Fruit fly (Drosophila melanogaster) whole organism, pupa: ENCODE results near the gene CanA-14F.
A peak's percentile ranks its signal among the peaks of the same experiment; 100 is the strongest.

Experiments
- CG10348 ChIP-seq: fragments of 200-800 bp; sonication (Bioruptor generic); IDR thresholded peaks from 2 replicates; pipeline ENCODE4 v1.3.6; 2022; ENCODE audit warnings: missing biosample characterization, missing genetic modification characterization
- CG12605 ChIP-seq: fragments of 200-800 bp; sonication (Bioruptor generic); IDR thresholded peaks from 2 replicates; pipeline ENCODE4 v1.3.6; 2022; ENCODE audit warnings: missing biosample characterization, missing genetic modification characterization
- CG13204 ChIP-seq: fragments of 200-800 bp; sonication (Bioruptor generic); optimal IDR thresholded peaks from 2 replicates; lab custom pipeline; 2018; ENCODE audit warnings: missing biosample characterization, mild to moderate bottlenecking, missing genetic modification characterization, moderate library complexity
- CG15710 ChIP-seq: fragments of 200-800 bp; sonication (Bioruptor generic); optimal IDR thresholded peaks from 2 replicates; lab custom pipeline; 2018; ENCODE audit warnings: missing biosample characterization, mild to moderate bottlenecking, missing genetic modification characterization, moderate library complexity
- CG32121 ChIP-seq: fragments of 200-800 bp; sonication (Bioruptor generic); IDR thresholded peaks from 2 replicates; pipeline ENCODE4 v1.3.6; 2022; ENCODE audit warnings: missing biosample characterization, missing genetic modification characterization
- CG34367 ChIP-seq: fragments of 200-800 bp; sonication (Bioruptor generic); optimal IDR thresholded peaks from 2 replicates; lab custom pipeline; 2018; ENCODE audit warnings: missing biosample characterization, mild to moderate bottlenecking, missing genetic modification characterization
- EcR ChIP-seq: fragments of 200-800 bp; sonication (Bioruptor generic); optimal IDR thresholded peaks from 3 replicates; lab custom pipeline; 2019; ENCODE audit warnings: missing biosample characterization, missing genetic modification characterization, mild to moderate bottlenecking, moderate library complexity, missing genetic modification reagents
- fd96Ca ChIP-seq: fragments of 200-800 bp; sonication (Bioruptor generic); IDR thresholded peaks from 3 replicates; pipeline ENCODE4 v1.3.6; 2022; ENCODE audit warnings: missing biosample characterization, missing genetic modification characterization
- gl ChIP-seq: fragments of 200-800 bp; sonication (Bioruptor generic); optimal IDR thresholded peaks from 2 replicates; lab custom pipeline; 2018; ENCODE audit warnings: missing biosample characterization, mild to moderate bottlenecking, missing genetic modification characterization
- rn ChIP-seq: fragments of 200-800 bp; sonication (Bioruptor generic); IDR thresholded peaks from 2 replicates; pipeline ENCODE4 v1.3.6; 2022; ENCODE audit warnings: missing biosample characterization, missing genetic modification characterization

DNA sequence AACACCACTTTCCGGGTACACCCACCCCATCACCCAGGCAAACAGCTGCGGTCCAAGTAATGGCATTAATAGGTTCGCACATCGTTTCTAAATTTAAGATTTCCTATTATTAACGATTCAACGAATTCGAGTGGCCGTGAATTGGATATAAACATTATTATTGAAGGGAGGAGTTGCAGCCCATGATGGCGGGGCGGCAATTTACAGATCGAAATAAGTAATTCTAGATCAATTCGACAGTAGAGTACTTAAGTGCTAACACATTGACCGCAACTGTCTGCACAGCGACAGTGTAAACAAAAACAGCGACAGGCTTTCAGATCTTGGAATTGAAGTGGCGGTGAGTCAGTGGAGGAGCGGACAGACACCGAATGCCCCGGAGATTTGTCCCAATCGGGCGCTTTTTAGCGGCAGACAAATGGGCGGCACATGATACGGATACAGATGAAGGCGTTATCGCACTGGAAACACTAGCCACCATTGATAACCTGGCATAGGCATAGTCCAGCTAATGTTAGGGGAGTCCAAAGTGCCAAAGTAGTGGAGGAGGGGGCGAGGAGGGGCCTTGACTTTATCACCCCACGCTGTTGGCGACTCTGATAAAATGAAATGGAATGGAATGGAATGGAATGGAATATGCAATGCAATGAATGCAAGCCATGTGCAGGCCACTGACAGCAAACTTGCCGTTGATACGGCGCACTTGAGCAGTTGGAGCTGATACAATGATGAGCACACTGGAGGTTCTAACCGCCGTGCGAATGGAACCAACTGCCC lies 46.4 kb upstream of the CanA-14F start:
- TF ChIP-seq fd96Ca (GFP tag; lab: Robert Waterston, UW) (peak; percentile 66; the same call in 2 of the 3 replicates), gl (tag; lab: Kevin White, UChicago) (peak; percentile 63), CG10348 (GFP tag; lab: Robert Waterston, UW) (no peak), CG13204 (GFP tag; lab: Kevin White, UChicago) (peak; percentile 41), CG32121 (GFP tag; lab: Robert Waterston, UW) (peak; percentile 65), EcR (GFP tag; lab: Kevin White, UChicago) (peak; percentile 32), CG12605 (peak; percentile 34; the same call in 1 of the 2 replicates), CG15710 (tag; lab: Kevin White, UChicago) (peak; percentile 8), CG34367 (tag; lab: Kevin White, UChicago) (no peak), rn (GFP tag; lab: Robert Waterston, UW) (peak; percentile 2; the same call in 1 of the 2 replicates)
